Worm (Caenorhabditis elegans): ENCODE measurements around the gene H04J21.1.

- TF ChIP-seq nhr-28 (tag; optimal IDR thresholded peaks at IDR 0.05), result no peak
- no peak for TF ChIP-seq egl-27 (tag; optimal IDR thresholded peaks at IDR 0.05)
- TF ChIP-seq C04F5.9 (tag; optimal IDR thresholded peaks at IDR 0.05), result no peak
- TF ChIP-seq nhr-19 (GFP tag; conservative IDR thresholded peaks at IDR 0.05), result peak; percentile 63
- peak; percentile 21 for TF ChIP-seq jun-1 (tag; optimal IDR thresholded peaks at IDR 0.05)
- peak; percentile 11 for TF ChIP-seq lin-15B (tag; optimal IDR thresholded peaks at IDR 0.05)
- no peak for TF ChIP-seq fkh-10 (GFP tag; optimal IDR thresholded peaks at IDR 0.05)
- no peak for TF ChIP-seq lir-3 (tag; optimal IDR thresholded peaks at IDR 0.05; ENCODE audit: poor library complexity)
- no peak for TF ChIP-seq aly-2 (tag; optimal IDR thresholded peaks at IDR 0.05)
Observed at ce11 chrIII:2418159-2418658, 46.4 kb upstream of the H04J21.1 start, which contains the start of the genes W04B5.5 and W04B5.3.
